Fruit fly (Drosophila melanogaster): ENCODE measurements around the gene CG16762.

CG16762 gene

DNA sequence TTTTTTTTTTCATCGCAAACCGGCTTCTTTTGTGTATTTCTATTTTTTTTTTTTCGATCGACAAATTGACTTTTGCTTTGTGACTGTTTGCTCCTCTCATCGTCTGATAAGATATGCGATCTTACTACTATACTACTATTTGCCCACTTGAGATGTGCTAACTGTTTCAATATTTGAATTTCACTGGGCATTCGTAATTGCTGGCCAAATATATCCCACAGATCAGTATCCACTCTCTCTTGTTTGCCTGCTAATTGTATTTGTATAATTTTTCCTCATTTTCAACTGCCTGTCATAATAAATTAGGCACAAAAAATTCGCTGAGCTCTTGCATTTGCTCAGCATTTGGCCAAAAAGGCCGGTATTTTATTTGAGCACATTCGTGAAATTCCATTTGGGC, 42.1 kb downstream of the CG16762 start (continued):
- TF ChIP-seq ab (GFP tag; optimal IDR thresholded peaks at IDR 0.05) = no peak
- no peak for TF ChIP-seq CG1233 (GFP tag; optimal IDR thresholded peaks at IDR 0.05)
- TF ChIP-seq row (GFP tag; IDR thresholded peaks at IDR 0.05) = no peak
- no peak for TF ChIP-seq CG15073 (GFP tag; optimal IDR thresholded peaks at IDR 0.05)
- peak; percentile 4 for TF ChIP-seq Vsx1 (GFP tag; optimal IDR thresholded peaks at IDR 0.05)
- TF ChIP-seq CG15011 (GFP tag; optimal IDR thresholded peaks at IDR 0.05) = peak; percentile 5
- TF ChIP-seq ap (GFP tag; IDR thresholded peaks at IDR 0.05) = no peak
- no peak for TF ChIP-seq Jarid2 (GFP tag; optimal IDR thresholded peaks at IDR 0.05)
- TF ChIP-seq CG14860 (GFP tag; IDR thresholded peaks at IDR 0.05; ENCODE audit: partially characterized antibody) = no peak
- TF ChIP-seq CG9932 (GFP tag; IDR thresholded peaks at IDR 0.05) = no peak
- TF ChIP-seq CG12942 (GFP tag; optimal IDR thresholded peaks at IDR 0.05) = no peak
- no peak for TF ChIP-seq H15 (GFP tag; IDR thresholded peaks at IDR 0.05)
- TF ChIP-seq az2 (GFP tag; optimal IDR thresholded peaks at IDR 0.05) = no peak
- no peak for TF ChIP-seq unc-4 (GFP tag; IDR thresholded peaks at IDR 0.05; ENCODE audit: partially characterized antibody)
- TF ChIP-seq unpg (GFP tag; optimal IDR thresholded peaks at IDR 0.05) = peak; percentile 12
- no peak for TF ChIP-seq CG10431 (GFP tag; optimal IDR thresholded peaks at IDR 0.05)
- TF ChIP-seq sens (GFP tag) = peak; percentile 61
- TF ChIP-seq CG1024 (GFP tag; IDR thresholded peaks at IDR 0.05) = no peak
- TF ChIP-seq CG2116 (GFP tag; optimal IDR thresholded peaks at IDR 0.05) = no peak
- TF ChIP-seq Sox102F (GFP tag; optimal IDR thresholded peaks at IDR 0.05) = peak; percentile 12
- no peak for TF ChIP-seq Poxn (GFP tag; IDR thresholded peaks at IDR 0.05)
- TF ChIP-seq CG17802 (tag; optimal IDR thresholded peaks at IDR 0.05) = no peak
- no peak for TF ChIP-seq bsh (GFP tag; optimal IDR thresholded peaks at IDR 0.05)
- TF ChIP-seq sna (GFP tag; IDR thresholded peaks at IDR 0.05; ENCODE audit: partially characterized antibody) = no peak
- TF ChIP-seq CG8765 (GFP tag; IDR thresholded peaks at IDR 0.05) = no peak
- no peak for TF ChIP-seq HLH4C (GFP tag; IDR thresholded peaks at IDR 0.05; ENCODE audit: partially characterized antibody)
- TF ChIP-seq CG16779 (GFP tag; IDR thresholded peaks at IDR 0.05) = no peak
- TF ChIP-seq nerfin-2 (GFP tag; IDR thresholded peaks at IDR 0.05; ENCODE audit: partially characterized antibody) = no peak
- TF ChIP-seq Atf6 (GFP tag; IDR thresholded peaks at IDR 0.05) = no peak
- no peak for TF ChIP-seq Oaz (GFP tag; IDR thresholded peaks at IDR 0.05)
- TF ChIP-seq Hey (tag; optimal IDR thresholded peaks at IDR 0.05) = no peak
- TF ChIP-seq bab2 (GFP tag; optimal IDR thresholded peaks at IDR 0.05) = no peak
- peak; percentile 47 for TF ChIP-seq ATbp (GFP tag; optimal IDR thresholded peaks at IDR 0.05)
- TF ChIP-seq schlank (tag; optimal IDR thresholded peaks at IDR 0.05) = no peak
- TF ChIP-seq CG5245 (GFP tag; optimal IDR thresholded peaks at IDR 0.05) = no peak
- no peak for TF ChIP-seq Ptx1 (GFP tag; IDR thresholded peaks at IDR 0.05)
- TF ChIP-seq Myb (GFP tag; optimal IDR thresholded peaks at IDR 0.05) = no peak
- peak; percentile 7 for TF ChIP-seq Hmr (GFP tag; optimal IDR thresholded peaks at IDR 0.05)
- peak; percentile 29 for TF ChIP-seq wek (GFP tag; optimal IDR thresholded peaks at IDR 0.05)
- TF ChIP-seq E2f1 (GFP tag; IDR thresholded peaks at IDR 0.05) = no peak
- no peak for TF ChIP-seq CG12299 (tag; optimal IDR thresholded peaks at IDR 0.05)
- TF ChIP-seq bcd (GFP tag; optimal IDR thresholded peaks at IDR 0.05) = no peak
- peak; percentile 15; the same call in 1 of the 2 replicates for TF ChIP-seq CG11085 (GFP tag; IDR thresholded peaks at IDR 0.05)
- TF ChIP-seq CG7987 (GFP tag; optimal IDR thresholded peaks at IDR 0.05) = no peak
- TF ChIP-seq Hand (GFP tag; optimal IDR thresholded peaks at IDR 0.05) = no peak
- TF ChIP-seq CG13894 (tag; optimal IDR thresholded peaks at IDR 0.05) = no peak
- TF ChIP-seq NC2β (GFP tag; optimal IDR thresholded peaks at IDR 0.05) = no peak
- no peak for TF ChIP-seq CG10565 (GFP tag; optimal IDR thresholded peaks at IDR 0.05)
- TF ChIP-seq sr (GFP tag; IDR thresholded peaks at IDR 0.05) = no peak
- TF ChIP-seq lbe (GFP tag; optimal IDR thresholded peaks at IDR 0.05) = no peak
- no peak for TF ChIP-seq HmgD (GFP tag; optimal IDR thresholded peaks at IDR 0.05)
- TF ChIP-seq Gsc (GFP tag; IDR thresholded peaks at IDR 0.05) = no peak
